Worm (Caenorhabditis elegans): ENCODE data around the gene C14A11.5.

C14A11.5 gene

ce11 chrX:2836770-2837169 is 29.4 kb upstream of the C14A11.5 start:
- TF ChIP-seq aly-1 (tag; optimal IDR thresholded peaks at IDR 0.05) (no peak), tra-4 (tag; optimal IDR thresholded peaks at IDR 0.05) (no peak), ceh-13 (GFP tag; optimal IDR thresholded peaks at IDR 0.05) (no peak), tbx-37 (GFP tag; conservative IDR thresholded peaks at IDR 0.05) (no peak), ets-7 (tag; optimal IDR thresholded peaks at IDR 0.05) (no peak), B0310.2 (tag; optimal IDR thresholded peaks at IDR 0.05) (no peak), hmbx-1 (tag; optimal IDR thresholded peaks at IDR 0.05) (no peak), hnd-1 (tag; optimal IDR thresholded peaks at IDR 0.05) (no peak), flt-1 (GFP tag; IDR thresholded peaks at IDR 0.05) (no peak), scrt-1 (GFP tag; IDR thresholded peaks at IDR 0.05) (no peak), ama-1 (optimal IDR thresholded peaks at IDR 0.05) (no peak), ceh-36 (tag; optimal IDR thresholded peaks at IDR 0.05) (no peak), tbx-11 (GFP tag; IDR thresholded peaks at IDR 0.05) (no peak), hmg-4 (GFP tag; optimal IDR thresholded peaks at IDR 0.05) (no peak)

ce11 chrX:2827702-2828182 is 20.4 kb upstream of the C14A11.5 start, which contains the start of gene ssr-2:
Gene ssr-2, minus strand, starts transcription at chrX:2827752.
- no peak for TF ChIP-seq pes-1 (GFP tag; IDR thresholded peaks at IDR 0.05)
- no peak for TF ChIP-seq ceh-36 (tag; optimal IDR thresholded peaks at IDR 0.05)
- no peak for TF ChIP-seq ets-7 (tag; optimal IDR thresholded peaks at IDR 0.05)
- TF ChIP-seq hmbx-1 (tag; optimal IDR thresholded peaks at IDR 0.05), result no peak
- no peak for TF ChIP-seq scrt-1 (GFP tag; IDR thresholded peaks at IDR 0.05)
- TF ChIP-seq flt-1 (GFP tag; IDR thresholded peaks at IDR 0.05), result no peak
- no peak for TF ChIP-seq hmg-4 (GFP tag; optimal IDR thresholded peaks at IDR 0.05)
- no peak for TF ChIP-seq tbx-11 (GFP tag; IDR thresholded peaks at IDR 0.05)
- TF ChIP-seq aly-1 (tag; optimal IDR thresholded peaks at IDR 0.05), result no peak
- no peak for TF ChIP-seq B0310.2 (tag; optimal IDR thresholded peaks at IDR 0.05)
- TF ChIP-seq ama-1 (optimal IDR thresholded peaks at IDR 0.05), result no peak
- no peak for TF ChIP-seq tra-4 (tag; optimal IDR thresholded peaks at IDR 0.05)
- no peak for TF ChIP-seq hnd-1 (tag; optimal IDR thresholded peaks at IDR 0.05)
- TF ChIP-seq ceh-13 (GFP tag; optimal IDR thresholded peaks at IDR 0.05), result no peak
- TF ChIP-seq sea-1 (GFP tag; conservative IDR thresholded peaks at IDR 0.05), result no peak
- no peak for TF ChIP-seq F13C5.2 (tag; optimal IDR thresholded peaks at IDR 0.05)
- TF ChIP-seq tbx-37 (GFP tag; conservative IDR thresholded peaks at IDR 0.05), result no peak

ce11 chrX:2826337-2826736 is 19.0 kb upstream of the C14A11.5 start:
- TF ChIP-seq ama-1 (optimal IDR thresholded peaks at IDR 0.05), result no peak
- TF ChIP-seq hnd-1 (tag; optimal IDR thresholded peaks at IDR 0.05), result no peak
- TF ChIP-seq ets-7 (tag; optimal IDR thresholded peaks at IDR 0.05), result no peak
- TF ChIP-seq hmg-4 (GFP tag; optimal IDR thresholded peaks at IDR 0.05), result no peak
- TF ChIP-seq B0310.2 (tag; optimal IDR thresholded peaks at IDR 0.05), result no peak
- no peak for TF ChIP-seq flt-1 (GFP tag; IDR thresholded peaks at IDR 0.05)
- no peak for TF ChIP-seq pes-1 (GFP tag; IDR thresholded peaks at IDR 0.05)
- TF ChIP-seq ceh-36 (tag; optimal IDR thresholded peaks at IDR 0.05), result no peak
- no peak for TF ChIP-seq aly-1 (tag; optimal IDR thresholded peaks at IDR 0.05)
- no peak for TF ChIP-seq tra-4 (tag; optimal IDR thresholded peaks at IDR 0.05)
- TF ChIP-seq sea-1 (GFP tag; conservative IDR thresholded peaks at IDR 0.05), result no peak
- no peak for TF ChIP-seq tbx-11 (GFP tag; IDR thresholded peaks at IDR 0.05)
- no peak for TF ChIP-seq F13C5.2 (tag; optimal IDR thresholded peaks at IDR 0.05)
- no peak for TF ChIP-seq scrt-1 (GFP tag; IDR thresholded peaks at IDR 0.05)
- TF ChIP-seq tbx-37 (GFP tag; conservative IDR thresholded peaks at IDR 0.05), result no peak
- no peak for TF ChIP-seq ceh-13 (GFP tag; optimal IDR thresholded peaks at IDR 0.05)
- TF ChIP-seq hmbx-1 (tag; optimal IDR thresholded peaks at IDR 0.05), result no peak

- TF ChIP-seq aly-1 (tag; optimal IDR thresholded peaks at IDR 0.05) (no peak), ets-7 (tag; optimal IDR thresholded peaks at IDR 0.05) (no peak), ama-1 (optimal IDR thresholded peaks at IDR 0.05) (no peak), tra-4 (tag; optimal IDR thresholded peaks at IDR 0.05) (no peak), hmbx-1 (tag; optimal IDR thresholded peaks at IDR 0.05) (no peak), sea-1 (GFP tag; conservative IDR thresholded peaks at IDR 0.05) (no peak), hnd-1 (tag; optimal IDR thresholded peaks at IDR 0.05) (no peak), tbx-37 (GFP tag; conservative IDR thresholded peaks at IDR 0.05) (no peak)
Measured at ce11 chrX:2820148-2820547, 12.8 kb upstream of the C14A11.5 start, which contains the start of gene tsp-6. Gene tsp-6, plus strand, starts transcription at chrX:2820448.

ce11 chrX:2819747-2820146 is 12.4 kb upstream of the C14A11.5 start:
- TF ChIP-seq tra-4 (tag; optimal IDR thresholded peaks at IDR 0.05) (no peak), pes-1 (GFP tag; IDR thresholded peaks at IDR 0.05) (no peak), hnd-1 (tag; optimal IDR thresholded peaks at IDR 0.05) (no peak), scrt-1 (GFP tag; IDR thresholded peaks at IDR 0.05) (no peak), B0310.2 (tag; optimal IDR thresholded peaks at IDR 0.05) (no peak), aly-1 (tag; optimal IDR thresholded peaks at IDR 0.05) (no peak), sea-1 (GFP tag; conservative IDR thresholded peaks at IDR 0.05) (no peak), hmg-4 (GFP tag; optimal IDR thresholded peaks at IDR 0.05) (no peak), F13C5.2 (tag; optimal IDR thresholded peaks at IDR 0.05) (no peak), ceh-13 (GFP tag; optimal IDR thresholded peaks at IDR 0.05) (no peak), ceh-36 (tag; optimal IDR thresholded peaks at IDR 0.05) (no peak), hmbx-1 (tag; optimal IDR thresholded peaks at IDR 0.05) (no peak), tbx-11 (GFP tag; IDR thresholded peaks at IDR 0.05) (no peak), flt-1 (GFP tag; IDR thresholded peaks at IDR 0.05) (no peak), ets-7 (tag; optimal IDR thresholded peaks at IDR 0.05) (no peak), tbx-37 (GFP tag; conservative IDR thresholded peaks at IDR 0.05) (no peak), ama-1 (optimal IDR thresholded peaks at IDR 0.05) (no peak)

ce11 chrX:2818899-2819298 is 11.6 kb upstream of the C14A11.5 start:
- TF ChIP-seq ceh-13 (GFP tag; optimal IDR thresholded peaks at IDR 0.05) (no peak), ets-7 (tag; optimal IDR thresholded peaks at IDR 0.05) (no peak), aly-1 (tag; optimal IDR thresholded peaks at IDR 0.05) (no peak)

ce11 chrX:2814097-2814720 is 6.9 kb upstream of the C14A11.5 start, which contains the start of gene C14A11.6:
Gene C14A11.6, minus strand, starts transcription at chrX:2814147.
- TF ChIP-seq ceh-13 (GFP tag; optimal IDR thresholded peaks at IDR 0.05), result no peak
- no peak for TF ChIP-seq aly-1 (tag; optimal IDR thresholded peaks at IDR 0.05)
- TF ChIP-seq ama-1 (optimal IDR thresholded peaks at IDR 0.05), result no peak
- TF ChIP-seq sea-1 (GFP tag; conservative IDR thresholded peaks at IDR 0.05), result no peak
- no peak for TF ChIP-seq tra-4 (tag; optimal IDR thresholded peaks at IDR 0.05)
- no peak for TF ChIP-seq flt-1 (GFP tag; IDR thresholded peaks at IDR 0.05)
- no peak for TF ChIP-seq ets-7 (tag; optimal IDR thresholded peaks at IDR 0.05)
- no peak for TF ChIP-seq pes-1 (GFP tag; IDR thresholded peaks at IDR 0.05)

Data from whole organism, early embryonic.